Worm (Caenorhabditis elegans): ENCODE measurements around the gene oac-46.

oac-46 gene

DNA sequence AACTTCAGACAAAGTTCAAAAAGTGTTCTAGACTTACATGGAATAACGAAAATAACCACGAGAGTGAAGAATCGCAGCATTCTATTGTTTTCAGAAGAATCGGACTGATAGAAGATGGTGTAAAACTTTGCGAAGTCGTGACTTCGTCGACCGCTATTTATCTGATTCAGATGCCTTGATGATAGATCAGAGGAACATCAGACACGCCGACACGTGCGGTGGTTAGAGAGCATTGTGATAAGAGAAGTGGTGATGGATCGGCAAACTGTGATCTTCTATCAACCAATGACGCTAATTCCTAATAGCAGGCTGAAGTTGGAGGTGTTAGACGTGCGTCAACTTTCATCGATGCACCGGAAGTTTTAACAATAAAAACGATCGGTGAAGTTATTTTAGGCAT, 33.6 kb downstream of the oac-46 start:
- TF ChIP-seq ahr-1 (tag; optimal IDR thresholded peaks at IDR 0.05), result no peak
- TF ChIP-seq ceh-18 (tag; optimal IDR thresholded peaks at IDR 0.05), result no peak
- no peak for TF ChIP-seq Y22D7AL.16 (tag; optimal IDR thresholded peaks at IDR 0.05)
- TF ChIP-seq ceh-6 (GFP tag; optimal IDR thresholded peaks at IDR 0.05), result no peak
- TF ChIP-seq lin-11 (tag; optimal IDR thresholded peaks at IDR 0.05), result no peak
- TF ChIP-seq unc-42 (tag; optimal IDR thresholded peaks at IDR 0.05), result no peak
- TF ChIP-seq tbx-7 (tag; optimal IDR thresholded peaks at IDR 0.05), result no peak
- no peak for TF ChIP-seq zip-5 (tag; optimal IDR thresholded peaks at IDR 0.05)
- TF ChIP-seq lim-6 (tag; optimal IDR thresholded peaks at IDR 0.05), result no peak
- no peak for TF ChIP-seq ref-2 (tag; optimal IDR thresholded peaks at IDR 0.05)
- no peak for TF ChIP-seq ceh-14 (tag; optimal IDR thresholded peaks at IDR 0.05)
- no peak for TF ChIP-seq pha-4 (tag; optimal IDR thresholded peaks at IDR 0.05)
- no peak for TF ChIP-seq che-1 (tag; optimal IDR thresholded peaks at IDR 0.05)
- TF ChIP-seq gmeb-2 (tag; optimal IDR thresholded peaks at IDR 0.05), result no peak
- TF ChIP-seq unc-55 (GFP tag; optimal IDR thresholded peaks at IDR 0.05), result no peak

DNA sequence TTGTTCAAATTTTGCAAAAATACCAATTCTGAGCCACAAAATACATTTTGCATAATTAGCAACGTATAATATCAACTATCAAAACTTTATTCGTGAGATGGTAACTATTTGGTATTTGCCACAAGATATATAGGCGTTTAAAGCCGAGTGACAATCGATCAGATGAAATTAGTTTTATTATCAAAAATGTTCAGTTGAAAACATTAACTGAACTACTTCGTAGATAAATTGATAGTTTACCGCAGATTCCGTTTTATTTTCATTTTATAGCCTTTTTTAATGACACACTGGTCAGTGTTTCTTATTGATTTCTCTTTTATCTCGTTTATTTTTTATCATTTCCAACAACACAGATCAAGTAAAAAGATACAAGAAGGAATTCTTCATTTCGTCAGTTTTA, 34.7 kb downstream of the oac-46 start:
- TF ChIP-seq hlh-15 (tag; optimal IDR thresholded peaks at IDR 0.05), result no peak
- TF ChIP-seq ama-1 (optimal IDR thresholded peaks at IDR 0.05), result no peak
- TF ChIP-seq hlh-13 (GFP tag; optimal IDR thresholded peaks at IDR 0.05), result no peak
- TF ChIP-seq ref-2 (tag; optimal IDR thresholded peaks at IDR 0.05), result no peak
- TF ChIP-seq lin-11 (tag; optimal IDR thresholded peaks at IDR 0.05), result no peak
- TF ChIP-seq madf-2 (tag; optimal IDR thresholded peaks at IDR 0.05), result no peak
- TF ChIP-seq odd-2 (tag; optimal IDR thresholded peaks at IDR 0.05), result no peak
- TF ChIP-seq sox-4 (tag; optimal IDR thresholded peaks at IDR 0.05), result no peak
- TF ChIP-seq K02D7.2 (tag; optimal IDR thresholded peaks at IDR 0.05), result no peak
- TF ChIP-seq che-1 (tag; optimal IDR thresholded peaks at IDR 0.05), result no peak
- no peak for TF ChIP-seq ceh-30 (tag; optimal IDR thresholded peaks at IDR 0.05)
- TF ChIP-seq ceh-34 (tag; optimal IDR thresholded peaks at IDR 0.05), result no peak
- TF ChIP-seq unc-3 (GFP tag; conservative IDR thresholded peaks at IDR 0.05), result no peak
- no peak for TF ChIP-seq unc-3 (tag; optimal IDR thresholded peaks at IDR 0.05)
- TF ChIP-seq dve-1 (tag; optimal IDR thresholded peaks at IDR 0.05), result no peak
- TF ChIP-seq unc-86 (tag; optimal IDR thresholded peaks at IDR 0.05), result no peak
- no peak for TF ChIP-seq ceh-14 (tag; optimal IDR thresholded peaks at IDR 0.05)
- TF ChIP-seq ceh-2 (tag; optimal IDR thresholded peaks at IDR 0.05), result no peak
- no peak for TF ChIP-seq pat-9 (tag; optimal IDR thresholded peaks at IDR 0.05)
- TF ChIP-seq ztf-16 (tag; optimal IDR thresholded peaks at IDR 0.05), result no peak
- no peak for TF ChIP-seq elt-2 (tag; optimal IDR thresholded peaks at IDR 0.05)

DNA sequence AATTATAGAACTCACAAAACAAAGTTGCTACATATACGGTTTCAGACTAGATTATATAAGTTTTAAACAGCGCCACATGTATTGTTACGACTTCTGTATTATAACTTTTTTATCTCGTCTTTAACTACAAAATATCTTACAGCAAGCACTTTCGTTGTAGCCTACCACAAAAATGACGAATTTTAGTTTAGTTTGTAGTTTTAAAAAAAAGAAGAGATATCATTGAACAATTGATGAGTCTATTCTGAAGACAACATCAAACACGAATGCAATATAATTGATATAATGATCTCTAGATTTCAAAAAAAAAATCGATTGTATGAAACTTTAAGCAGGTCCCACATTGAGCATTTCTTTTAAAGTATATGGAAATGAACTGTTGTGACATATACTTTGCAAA, 37.7 kb downstream of the oac-46 start:
- TF ChIP-seq pha-2 (tag; optimal IDR thresholded peaks at IDR 0.05) (no peak), tbx-2 (tag; optimal IDR thresholded peaks at IDR 0.05) (no peak), lim-6 (tag; optimal IDR thresholded peaks at IDR 0.05) (no peak), ama-1 (optimal IDR thresholded peaks at IDR 0.05) (no peak), unc-3 (GFP tag; conservative IDR thresholded peaks at IDR 0.05) (no peak), unc-3 (tag; optimal IDR thresholded peaks at IDR 0.05) (no peak)

DNA sequence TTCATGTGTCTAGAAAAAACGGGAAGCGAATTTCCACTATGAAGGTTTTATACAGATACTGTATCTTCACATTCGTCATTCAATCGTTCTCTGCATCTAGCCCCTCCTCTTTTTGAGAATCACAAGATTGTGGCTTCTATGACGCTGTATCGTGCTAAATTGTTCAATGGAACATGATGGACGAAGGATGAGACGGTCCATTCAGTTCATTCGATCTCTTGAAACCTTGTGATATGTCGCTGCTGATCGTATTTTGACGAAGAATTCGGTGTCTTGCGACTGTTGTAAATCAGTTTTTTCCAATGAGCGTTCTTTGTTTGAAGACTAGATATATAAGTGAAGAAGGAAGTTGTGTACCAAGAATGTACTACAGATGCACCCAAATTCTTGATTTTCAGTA, 38.2 kb downstream of the oac-46 start:
- TF ChIP-seq pha-2 (tag; optimal IDR thresholded peaks at IDR 0.05), result no peak
- no peak for TF ChIP-seq ref-2 (tag; optimal IDR thresholded peaks at IDR 0.05)
- no peak for TF ChIP-seq dmd-4 (tag; optimal IDR thresholded peaks at IDR 0.05; ENCODE audit: borderline replicate concordance)
- no peak for TF ChIP-seq lim-6 (tag; optimal IDR thresholded peaks at IDR 0.05)
- TF ChIP-seq dve-1 (tag; optimal IDR thresholded peaks at IDR 0.05), result no peak
- TF ChIP-seq ceh-34 (tag; optimal IDR thresholded peaks at IDR 0.05), result no peak
- no peak for TF ChIP-seq unc-86 (tag; optimal IDR thresholded peaks at IDR 0.05)
- TF ChIP-seq madf-2 (tag; optimal IDR thresholded peaks at IDR 0.05), result no peak
- TF ChIP-seq sox-2 (GFP tag; IDR thresholded peaks at IDR 0.05), result no peak

ce11 chrII:8812346-8812745, 39.5 kb downstream of the oac-46 start:
- TF ChIP-seq unc-3 (GFP tag; conservative IDR thresholded peaks at IDR 0.05) (no peak), unc-3 (tag; optimal IDR thresholded peaks at IDR 0.05) (no peak), ztf-16 (tag; optimal IDR thresholded peaks at IDR 0.05) (no peak), ceh-34 (tag; optimal IDR thresholded peaks at IDR 0.05) (no peak), nfya-1 (tag; optimal IDR thresholded peaks at IDR 0.05) (no peak)
